Worm (Caenorhabditis elegans): ENCODE measurements around the gene T24A6.20.

DNA sequence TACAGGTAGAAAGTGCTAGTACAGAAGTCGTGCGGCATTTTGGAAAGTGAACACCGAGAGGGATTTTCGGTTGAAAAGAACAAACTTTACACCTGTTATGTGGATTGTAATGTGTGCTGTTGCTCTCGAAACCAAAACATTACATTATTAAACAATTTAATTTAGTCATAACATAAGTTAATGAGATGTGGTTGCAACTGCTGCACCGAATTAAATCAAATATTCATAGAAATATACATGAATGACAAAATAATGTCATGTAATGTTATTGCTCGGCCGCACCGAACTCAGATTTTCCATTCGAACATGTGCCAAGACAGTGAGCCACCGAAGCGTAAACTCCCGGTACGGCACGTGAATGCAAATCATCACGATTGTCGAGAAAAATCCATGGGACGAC is 42.0 kb downstream of the T24A6.20 start, which contains the start of gene srh-213:
- no peak for TF ChIP-seq lin-39 (tag; optimal IDR thresholded peaks at IDR 0.05)
- TF ChIP-seq sma-9 (GFP tag; optimal IDR thresholded peaks at IDR 0.05), result no peak
- TF ChIP-seq sma-9 (tag; optimal IDR thresholded peaks at IDR 0.05), result no peak
- no peak for TF ChIP-seq lin-13 (GFP tag; optimal IDR thresholded peaks at IDR 0.05)
- no peak for TF ChIP-seq nhr-10 (tag; optimal IDR thresholded peaks at IDR 0.05)
- no peak for TF ChIP-seq nhr-21 (tag; optimal IDR thresholded peaks at IDR 0.05)
- no peak for TF ChIP-seq mbf-1 (tag; optimal IDR thresholded peaks at IDR 0.05)
